Worm (Caenorhabditis elegans): ENCODE data around the gene Y47D3A.14.
A peak's percentile ranks its signal among the peaks of the same experiment; 100 is the strongest.
"Not testable (repeated sequence)": the region's sequence is repeated elsewhere in the genome, so short reads cannot be mapped to it uniquely, and the experiment has no call there.

The Y47D3A.14 gene

DNA sequence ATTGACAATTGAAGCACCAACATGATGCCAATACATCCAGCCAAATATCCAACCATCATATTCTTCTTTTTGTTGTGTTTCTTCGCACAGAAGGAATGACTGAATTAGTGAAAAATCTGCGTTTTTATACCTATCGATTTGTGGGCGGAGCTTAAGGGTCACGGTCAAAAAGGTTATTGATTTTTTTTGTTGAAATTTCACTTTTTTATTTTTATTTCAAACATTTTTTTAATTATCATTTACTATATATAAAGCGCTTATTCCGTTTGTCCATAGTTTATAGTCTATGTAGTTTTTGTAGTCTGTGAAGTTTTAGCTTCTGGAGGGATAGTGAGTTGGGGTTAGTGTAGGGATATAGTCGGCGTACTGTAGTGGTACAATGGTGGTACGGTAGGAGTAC lies 12.7 kb downstream of the Y47D3A.14 start, which contains the start of gene Y47D3A.13:
Y47D3A.13 (minus strand) TSS at position 101 of the 400 bp plus-strand sequence.
- not testable (repeated sequence) for TF ChIP-seq nfyb-1 (GFP tag; IDR thresholded peaks at IDR 0.05); rec-8 (tag; optimal IDR thresholded peaks at IDR 0.05); F49E8.2 (tag; optimal IDR thresholded peaks at IDR 0.05; ENCODE audit: insufficient read depth)

DNA sequence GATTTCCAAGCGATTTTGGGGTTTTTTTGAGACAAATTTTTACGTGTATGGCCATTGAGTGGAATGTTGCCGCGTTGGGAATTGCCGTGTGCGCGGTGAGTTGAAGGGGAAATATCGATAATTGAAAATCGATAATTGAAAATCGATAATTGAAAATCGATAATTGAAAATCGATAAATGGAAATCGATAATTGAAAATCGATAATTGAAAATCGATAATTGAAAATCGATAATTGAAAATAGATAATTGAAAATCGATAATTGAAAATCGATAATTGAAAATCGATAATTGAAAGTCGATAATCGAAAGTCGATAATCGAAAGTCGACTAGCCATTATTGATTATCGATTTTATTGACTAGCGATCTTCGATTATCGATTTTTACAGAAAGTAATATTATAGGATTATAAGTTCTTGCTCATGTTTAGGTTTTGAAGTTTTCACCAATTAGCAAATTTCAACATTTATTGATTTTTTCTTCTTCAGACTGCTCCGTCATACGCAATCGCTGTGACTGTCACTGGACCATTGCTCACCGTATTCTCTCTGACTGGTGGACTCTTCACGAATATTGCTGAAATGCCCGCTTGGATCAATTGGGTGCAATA lies 15.0 kb downstream of the Y47D3A.14 start:
- no peak for TF ChIP-seq mes-4 (tag; optimal IDR thresholded peaks at IDR 0.05)

DNA sequence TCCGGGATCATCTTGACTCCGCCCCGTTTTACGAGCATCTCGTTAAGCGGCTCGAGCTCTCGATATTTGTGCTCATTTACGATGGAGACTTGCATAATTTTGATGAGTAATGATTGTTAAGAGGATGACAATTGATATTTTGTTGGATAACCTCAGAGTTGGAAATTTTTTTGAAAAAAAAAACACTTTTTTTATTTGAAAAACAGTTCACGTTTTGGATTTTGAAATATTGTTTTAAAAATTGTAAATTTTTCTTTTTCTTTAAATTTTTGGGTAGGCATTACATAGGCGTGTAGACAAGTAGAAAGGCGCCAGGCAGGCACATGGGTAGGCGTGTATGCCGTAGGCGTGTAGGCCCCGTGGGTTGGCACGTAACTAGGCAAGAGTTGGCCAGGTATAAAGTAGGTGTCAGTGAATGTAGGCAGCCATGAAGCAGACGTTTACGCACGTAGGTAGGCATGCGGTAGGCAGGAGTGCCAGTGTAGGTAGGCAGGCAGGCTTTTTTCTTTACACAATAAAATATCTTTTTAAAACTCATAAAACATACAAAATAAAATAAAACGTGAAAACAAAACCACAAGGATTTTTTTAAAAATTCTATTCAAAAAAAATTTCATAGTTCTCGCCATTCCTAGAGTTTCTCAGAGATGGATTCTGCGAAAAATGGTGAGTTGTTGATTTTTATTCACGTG lies 18.4 kb downstream of the Y47D3A.14 start, which contains the start of the genes tbx-34 and wht-8:
tbx-34 (minus strand) TSS at position 101 of the 692 bp plus-strand sequence.
wht-8 (plus strand) TSS at position 642 of the 692 bp plus-strand sequence.
- TF ChIP-seq lir-1 (GFP tag; conservative IDR thresholded peaks at IDR 0.05) (no peak), tbp1 (GFP tag; optimal IDR thresholded peaks at IDR 0.05) (no peak), sptf-2 (GFP tag; optimal IDR thresholded peaks at IDR 0.05) (no peak), somi-1 (GFP tag; optimal IDR thresholded peaks at IDR 0.05) (no peak), F57A8.1 (GFP tag; optimal IDR thresholded peaks at IDR 0.05) (no peak), nfya-1 (tag; optimal IDR thresholded peaks at IDR 0.05; ENCODE audit: borderline replicate concordance, insufficient read depth) (no peak), pbrm-1 (GFP tag; IDR thresholded peaks at IDR 0.05) (no peak), madf-6 (GFP tag; IDR thresholded peaks at IDR 0.05) (no peak), him-1 (tag; optimal IDR thresholded peaks at IDR 0.05) (no peak), F49E8.2 (tag; optimal IDR thresholded peaks at IDR 0.05; ENCODE audit: insufficient read depth) (no peak), rec-8 (tag; optimal IDR thresholded peaks at IDR 0.05) (no peak), aptf-2 (GFP tag; conservative IDR thresholded peaks at IDR 0.05) (no peak), egl-44 (GFP tag; IDR thresholded peaks at IDR 0.05) (no peak), ceh-79 (tag; optimal IDR thresholded peaks at IDR 0.05) (no peak)

DNA sequence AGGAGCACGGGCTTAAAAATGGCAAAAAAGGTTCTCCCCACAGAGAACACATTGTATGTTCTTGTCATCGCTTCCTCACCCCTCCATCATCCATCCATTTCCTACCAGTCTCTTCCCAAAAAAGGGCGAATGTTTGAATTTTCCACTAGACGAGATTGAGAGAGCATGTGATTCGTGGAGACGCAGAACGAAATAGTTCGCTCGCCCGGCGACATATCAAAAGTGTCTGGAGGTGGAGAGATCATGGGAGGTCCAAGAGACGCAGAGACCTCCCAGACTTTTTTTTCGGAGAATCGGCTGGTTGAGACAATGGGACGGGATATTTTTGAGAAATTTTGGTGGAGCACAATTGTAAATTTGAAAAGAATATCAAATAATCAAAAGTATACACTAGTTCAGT lies 28.3 kb downstream of the Y47D3A.14 start:
- TF ChIP-seq gei-17 (GFP tag; optimal IDR thresholded peaks at IDR 0.05) (no peak), tbx-9 (tag; optimal IDR thresholded peaks at IDR 0.05; ENCODE audit: borderline replicate concordance) (no peak), madf-6 (GFP tag; IDR thresholded peaks at IDR 0.05) (no peak), mcd-1 (GFP tag; IDR thresholded peaks at IDR 0.05) (no peak), ztf-3 (GFP tag; optimal IDR thresholded peaks at IDR 0.05) (no peak), hmg-1.2 (GFP tag; IDR thresholded peaks at IDR 0.05) (peak; percentile 60), rpc-1 (optimal IDR thresholded peaks at IDR 0.05) (no peak), rpc-1 (tag; optimal IDR thresholded peaks at IDR 0.05) (no peak)

DNA sequence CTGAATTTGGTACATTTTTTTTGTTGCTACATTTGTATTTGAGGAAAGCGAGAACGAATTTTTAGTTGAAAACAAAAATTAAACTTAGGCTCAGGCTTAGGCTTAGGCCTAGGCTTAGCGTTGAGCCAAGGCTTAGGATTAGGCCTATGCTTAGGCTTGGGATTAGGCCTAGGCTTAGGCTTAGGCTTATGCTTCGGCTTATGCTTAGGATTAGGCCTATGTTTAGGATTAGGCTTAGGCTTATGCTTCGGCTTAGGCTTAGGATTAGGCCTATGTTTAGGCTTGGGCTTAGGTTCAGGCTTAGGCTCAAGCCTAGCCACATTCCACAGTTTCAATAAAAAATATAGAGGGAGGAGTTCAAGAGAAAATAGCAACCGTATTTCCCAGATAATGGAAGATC lies 28.8 kb downstream of the Y47D3A.14 start:
- TF ChIP-seq madf-6 (GFP tag; IDR thresholded peaks at IDR 0.05) (no peak), C17E4.6 (GFP tag; IDR thresholded peaks at IDR 0.05) (no peak), lin-40 (tag; optimal IDR thresholded peaks at IDR 0.05) (no peak), Y56A3A.18 (GFP tag; IDR thresholded peaks at IDR 0.05) (no peak), hmg-1.2 (GFP tag; IDR thresholded peaks at IDR 0.05) (no peak), nhr-179 (tag; optimal IDR thresholded peaks at IDR 0.05) (no peak), madf-3 (GFP tag; IDR thresholded peaks at IDR 0.05) (no peak)

DNA sequence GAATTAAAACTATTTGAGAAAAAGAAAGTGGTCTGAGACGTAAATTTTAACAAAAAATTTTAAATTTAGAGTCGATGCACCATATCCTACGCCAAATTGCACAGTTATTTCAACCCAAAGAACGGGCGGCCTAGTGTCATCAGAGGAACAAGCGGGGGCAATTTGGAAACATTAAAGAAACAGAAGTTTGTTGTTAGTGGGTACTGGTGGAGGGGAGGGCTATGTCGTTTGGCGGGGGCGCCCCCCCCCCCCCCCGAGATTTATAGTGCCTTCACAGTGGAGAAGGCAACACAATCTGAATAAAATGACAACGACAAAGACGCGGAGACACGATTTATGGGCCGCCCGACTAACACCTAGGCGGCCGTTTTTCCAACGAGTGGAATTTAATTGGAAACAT lies 29.8 kb downstream of the Y47D3A.14 start:
- TF ChIP-seq efl-1 (GFP tag; optimal IDR thresholded peaks at IDR 0.05) (no peak), zfh-2 (GFP tag; conservative IDR thresholded peaks at IDR 0.05) (0 out of 2 replicates have a peak, but pooled peaks have one; percentile 23)

All from whole organism, young adult.